Worm (Caenorhabditis elegans) whole organism, L4 larva: ENCODE measurements around the gene gop-3.
"Not testable (repeated sequence)": the region's sequence is repeated elsewhere in the genome, so short reads cannot be mapped to it uniquely, and the experiment has no call there.

ENCODE experiments used
- F10B5.3 ChIP-seq: sonication (generic microtip); optimal IDR thresholded peaks from 2 replicates; lab custom pipeline; 2016; ENCODE audit warnings: mild to moderate bottlenecking, missing genetic modification characterization, missing compliant biosample characterization
- F26F4.8 ChIP-seq: fragments of 200-800 bp; sonication (Bioruptor generic); conservative IDR thresholded peaks from 2 replicates; pipeline ENCODE4 v1.3.6; 2022; ENCODE audit warnings: missing genetic modification characterization, missing compliant biosample characterization
- F37D6.2 ChIP-seq: sonication (generic microtip); optimal IDR thresholded peaks from 2 replicates; lab custom pipeline; 2016; ENCODE audit warnings: mild to moderate bottlenecking, missing genetic modification characterization, missing compliant biosample characterization
- F49E8.2 ChIP-seq: sonication (generic microtip); optimal IDR thresholded peaks from 2 replicates; lab custom pipeline; 2016; ENCODE audit warnings: missing compliant biosample characterization, mild to moderate bottlenecking, missing genetic modification characterization, borderline replicate concordance
- aha-1 ChIP-seq: fragments of 150-350 bp; peaks from one replicate; lab custom pipeline; 2014; ENCODE audit warnings: missing biosample characterization, missing genetic modification characterization
- ceh-20 ChIP-seq: fragments of 200-800 bp; sonication (Bioruptor generic); IDR thresholded peaks from 2 replicates; pipeline ENCODE4 v1.3.6; 2022; ENCODE audit warnings: missing genetic modification reagents, missing genetic modification characterization, missing compliant biosample characterization
- ceh-44 ChIP-seq: fragments of 200-800 bp; sonication (Bioruptor generic); IDR thresholded peaks from 2 replicates; pipeline ENCODE4 v1.3.6; 2022; ENCODE audit warnings: missing genetic modification reagents, missing genetic modification characterization, missing compliant biosample characterization
- ctbp-1 ChIP-seq: fragments of 200-800 bp; sonication (Bioruptor generic); IDR thresholded peaks from 2 replicates; pipeline ENCODE4 v1.3.6; 2022; ENCODE audit warnings: missing genetic modification reagents, missing genetic modification characterization, missing compliant biosample characterization
- daf-16 ChIP-seq, 3 experiments: sonication (generic microtip); optimal IDR thresholded peaks; 2 replicates each; lab custom pipeline; 2016 to 2017; ENCODE audit warnings: missing genetic modification characterization in 3 of 3, missing genetic modification reagents in 3 of 3, mild to moderate bottlenecking in 2 of 3, missing compliant biosample characterization in 2 of 3, missing biosample characterization in 1 of 3, moderate library complexity in 1 of 3
- daf-8 ChIP-seq: fragments of 200-800 bp; sonication (Bioruptor generic); IDR thresholded peaks from 2 replicates; pipeline ENCODE4 v1.3.6; 2022; ENCODE audit warnings: missing genetic modification characterization, missing compliant biosample characterization
- dmd-8 ChIP-seq: fragments of 200-800 bp; sonication (Bioruptor generic); IDR thresholded peaks from 2 replicates; pipeline ENCODE4 v1.3.6; 2022; ENCODE audit warnings: missing genetic modification characterization, missing compliant biosample characterization
- dmd-9 ChIP-seq: fragments of 200-800 bp; sonication (Bioruptor generic); IDR thresholded peaks from 2 replicates; pipeline ENCODE4 v1.3.6; 2022; ENCODE audit warnings: missing genetic modification reagents, missing genetic modification characterization, missing compliant biosample characterization
- dpl-1 ChIP-seq: fragments of 150-350 bp; optimal IDR thresholded peaks from 2 replicates; lab custom pipeline; 2014; ENCODE audit warnings: missing biosample characterization, missing genetic modification reagents, missing genetic modification characterization
- duxl-1 ChIP-seq: sonication (generic microtip); optimal IDR thresholded peaks from 2 replicates; lab custom pipeline; 2016; ENCODE audit warnings: mild to moderate bottlenecking, missing genetic modification characterization, moderate library complexity, missing compliant biosample characterization; ENCODE audit not compliant: poor library complexity
- dve-1 ChIP-seq: sonication (generic microtip); optimal IDR thresholded peaks from 2 replicates; lab custom pipeline; 2017; ENCODE audit warnings: antibody characterized with exemption, mild to moderate bottlenecking, missing genetic modification characterization, missing compliant biosample characterization; ENCODE audit not compliant: insufficient read depth
- hif-1 ChIP-seq, 2 experiments: sonication (generic microtip); optimal IDR thresholded peaks; 2 replicates each; lab custom pipeline; 2016 to 2017; ENCODE audit warnings: missing compliant biosample characterization in 2 of 2, missing genetic modification characterization in 2 of 2, missing genetic modification reagents in 2 of 2, missing genotype in 2 of 2, mild to moderate bottlenecking in 1 of 2
- hmg-1.1 ChIP-seq: fragments of 200-800 bp; sonication (Bioruptor generic); IDR thresholded peaks from 2 replicates; pipeline ENCODE4 v1.3.6; 2022; ENCODE audit warnings: missing genetic modification reagents, missing genetic modification characterization, missing compliant biosample characterization
- jun-1 ChIP-seq: fragments of 150-350 bp; optimal IDR thresholded peaks from 2 replicates; lab custom pipeline; 2014; ENCODE audit warnings: missing biosample characterization, missing genetic modification reagents, missing genetic modification characterization
- lim-7 ChIP-seq: fragments of 200-800 bp; sonication (Bioruptor generic); IDR thresholded peaks from 2 replicates; pipeline ENCODE4 v1.3.6; 2022; ENCODE audit warnings: missing genetic modification characterization, missing compliant biosample characterization
- lin-1 ChIP-seq: fragments of 200-800 bp; sonication (Bioruptor generic); IDR thresholded peaks from 2 replicates; pipeline ENCODE4 v1.3.6; 2022; ENCODE audit warnings: missing genetic modification reagents, missing genetic modification characterization, missing compliant biosample characterization
- lin-13 ChIP-seq: fragments of 150-350 bp; optimal IDR thresholded peaks from 2 replicates; lab custom pipeline; 2014; ENCODE audit warnings: missing biosample characterization, missing genetic modification reagents, missing genetic modification characterization
- lin-29 ChIP-seq: fragments of 200-800 bp; sonication (Bioruptor generic); IDR thresholded peaks from 2 replicates; pipeline ENCODE4 v1.3.6; 2022; ENCODE audit warnings: missing genetic modification reagents, missing genetic modification characterization, missing compliant biosample characterization
- lin-38 ChIP-seq: fragments of 200-800 bp; sonication (Bioruptor generic); IDR thresholded peaks from 2 replicates; pipeline ENCODE4 v1.3.6; 2022; ENCODE audit warnings: missing genetic modification reagents, missing genetic modification characterization, missing compliant biosample characterization
- lir-3 ChIP-seq: sonication (generic microtip); optimal IDR thresholded peaks from 2 replicates; lab custom pipeline; 2016; ENCODE audit warnings: mild to moderate bottlenecking, missing genetic modification characterization, missing compliant biosample characterization
- madf-5 ChIP-seq, 2 experiments: fragments of 200-800 bp; sonication (Bioruptor generic); IDR thresholded peaks; 2 replicates each; pipeline ENCODE4 v1.3.6; 2022; ENCODE audit warnings: missing compliant biosample characterization in 2 of 2, missing genetic modification characterization in 2 of 2
- madf-9 ChIP-seq: fragments of 200-800 bp; sonication (Bioruptor generic); conservative IDR thresholded peaks from 2 replicates; pipeline ENCODE4 v1.3.6; 2022; ENCODE audit warnings: missing genetic modification reagents, missing genetic modification characterization, missing compliant biosample characterization
- mdl-1 ChIP-seq, 2 experiments: fragments of 150-350 bp in 1 of 2; sonication (generic microtip) in 1 of 2; optimal IDR thresholded peaks; 2 replicates each; lab custom pipeline; 2014 to 2017; ENCODE audit warnings: missing biosample characterization in 2 of 2, missing genetic modification characterization in 2 of 2
- mep-1 ChIP-seq: fragments of 150-350 bp; sonication (generic microtip); optimal IDR thresholded peaks from 3 replicates; lab custom pipeline; 2014; ENCODE audit warnings: missing biosample characterization, missing genetic modification characterization
- mxl-2 ChIP-seq: fragments of 200-800 bp; sonication (Bioruptor generic); conservative IDR thresholded peaks from 2 replicates; pipeline ENCODE4 v1.3.6; 2022; ENCODE audit warnings: missing genetic modification reagents, missing genetic modification characterization, missing compliant biosample characterization
- mxl-3 ChIP-seq: fragments of 200-800 bp; sonication (Bioruptor generic); optimal IDR thresholded peaks from 2 replicates; lab custom pipeline; 2018; ENCODE audit warnings: mild to moderate bottlenecking, missing genetic modification characterization, missing compliant biosample characterization
- nhr-41 ChIP-seq: fragments of 200-800 bp; sonication (Bioruptor generic); IDR thresholded peaks from 2 replicates; pipeline ENCODE4 v1.3.6; 2022; ENCODE audit warnings: missing genetic modification reagents, missing genetic modification characterization, missing compliant biosample characterization
- nhr-48 ChIP-seq: sonication (generic microtip); optimal IDR thresholded peaks from 2 replicates; lab custom pipeline; 2016; ENCODE audit warnings: mild to moderate bottlenecking, missing genetic modification characterization, missing compliant biosample characterization
- nhr-6 ChIP-seq: fragments of 150-350 bp; optimal IDR thresholded peaks from 2 replicates; lab custom pipeline; 2014; ENCODE audit warnings: missing biosample characterization, missing genetic modification characterization
- nhr-77 ChIP-seq: fragments of 150-350 bp; optimal IDR thresholded peaks from 2 replicates; lab custom pipeline; 2014; ENCODE audit warnings: missing biosample characterization, missing genetic modification characterization
- pha-4 ChIP-seq, 2 experiments: fragments of 150-350 bp in 1 of 2; fragments of 200-800 bp in 1 of 2; sonication (Bioruptor generic) in 1 of 2; IDR thresholded peaks in 1 of 2; optimal IDR thresholded peaks in 1 of 2; 2 replicates each; pipeline versions ENCODE4 v1.3.6 to Lab custom; 2014 to 2022; ENCODE audit warnings: missing genetic modification characterization in 2 of 2, missing genetic modification reagents in 2 of 2, missing biosample characterization in 1 of 2, missing compliant biosample characterization in 1 of 2
- php-3 ChIP-seq: fragments of 200-800 bp; sonication (Bioruptor generic); IDR thresholded peaks from 2 replicates; pipeline ENCODE4 v1.3.6; 2022; ENCODE audit warnings: missing genetic modification reagents, missing genetic modification characterization, missing compliant biosample characterization
- rbr-2 ChIP-seq: sonication (generic microtip); optimal IDR thresholded peaks from 2 replicates; lab custom pipeline; 2016; ENCODE audit warnings: missing genotype, missing genetic modification characterization, missing compliant biosample characterization
- saeg-2 ChIP-seq: fragments of 200-800 bp; sonication (Bioruptor generic); IDR thresholded peaks from 2 replicates; pipeline ENCODE4 v1.3.6; 2022; ENCODE audit warnings: missing genetic modification reagents, missing genetic modification characterization, missing compliant biosample characterization
- set-16 ChIP-seq: fragments of 200-800 bp; sonication (Bioruptor generic); IDR thresholded peaks from 2 replicates; pipeline ENCODE4 v1.3.6; 2022; ENCODE audit warnings: missing genetic modification reagents, missing genetic modification characterization, missing compliant biosample characterization
- spr-1 ChIP-seq: sonication (generic microtip); optimal IDR thresholded peaks from 2 replicates; lab custom pipeline; 2016; ENCODE audit warnings: mild to moderate bottlenecking, missing genetic modification characterization, missing compliant biosample characterization
- spr-3 ChIP-seq: fragments of 200-800 bp; sonication (Bioruptor generic); optimal IDR thresholded peaks from 2 replicates; lab custom pipeline; 2018; ENCODE audit warnings: mild to moderate bottlenecking, missing genetic modification characterization, missing compliant biosample characterization
- vab-7 ChIP-seq: fragments of 200-800 bp; sonication (Bioruptor generic); IDR thresholded peaks from 2 replicates; pipeline ENCODE4 v1.3.6; 2022; ENCODE audit warnings: missing genetic modification reagents, missing genetic modification characterization, missing compliant biosample characterization
- zag-1 ChIP-seq: fragments of 150-350 bp; optimal IDR thresholded peaks from 2 replicates; lab custom pipeline; 2014; ENCODE audit warnings: missing biosample characterization, missing genetic modification characterization
- zfp-2 ChIP-seq: sonication (generic microtip); optimal IDR thresholded peaks from 2 replicates; lab custom pipeline; 2016; ENCODE audit warnings: mild to moderate bottlenecking, missing genetic modification characterization, missing compliant biosample characterization
- zfp-3 ChIP-seq: fragments of 200-800 bp; sonication (Bioruptor generic); conservative IDR thresholded peaks from 2 replicates; pipeline ENCODE4 v1.3.6; 2022; ENCODE audit warnings: missing genetic modification reagents, missing genetic modification characterization, missing compliant biosample characterization
- zip-2 ChIP-seq: fragments of 150-350 bp; optimal IDR thresholded peaks from 2 replicates; lab custom pipeline; 2014; ENCODE audit warnings: missing biosample characterization, missing genetic modification characterization

The gop-3 gene

ce11 chrIII:5260394-5260793 lies at the start of gene gop-3:
TSS of gene gop-3 (plus strand) at chrIII:5260694.
- no peak for TF ChIP-seq zag-1 (tag; lab: Kevin White, UChicago)

DNA sequence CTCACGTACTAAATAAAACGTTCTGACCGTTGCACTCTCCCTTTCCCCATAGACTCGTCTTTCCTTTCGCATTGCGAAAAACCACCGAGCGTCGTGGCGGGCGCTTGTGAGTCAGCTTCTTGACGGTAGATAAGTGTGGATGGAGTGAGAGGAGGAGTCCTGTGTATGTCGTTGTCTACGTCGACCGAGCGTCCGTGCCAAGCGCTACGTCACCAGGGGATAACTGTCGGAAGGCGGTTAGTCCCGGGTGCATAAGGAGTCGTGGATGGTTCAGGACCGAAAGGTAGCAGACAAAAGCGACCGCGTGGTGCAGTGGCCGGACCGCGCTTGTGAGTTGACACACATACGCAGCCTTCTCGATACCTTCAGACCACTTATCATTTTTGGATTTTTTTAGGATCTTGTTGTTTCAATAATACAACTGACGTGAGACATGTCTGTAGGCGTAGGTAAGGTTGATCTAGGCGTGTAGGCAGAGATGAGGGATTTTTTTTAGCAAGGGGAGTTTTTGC lies 49.3 kb upstream of the gop-3 start:
- peak; percentile 53; the same call in 1 of the 2 replicates for TF ChIP-seq zfp-3 (GFP tag; lab: Robert Waterston, UW)
- TF ChIP-seq lin-29 (GFP tag; lab: Robert Waterston, UW): peak; percentile 53; the same call in 1 of the 2 replicates
- TF ChIP-seq lin-1 (GFP tag; lab: Robert Waterston, UW): peak; percentile 73
- peak; percentile 45 for TF ChIP-seq jun-1
- TF ChIP-seq lim-7 (GFP tag; lab: Robert Waterston, UW): peak; percentile 57; the same call in 1 of the 2 replicates
- peak; percentile 14 for TF ChIP-seq aha-1 (tag; lab: Kevin White, UChicago)
- peak; percentile 29 for TF ChIP-seq nhr-6
- TF ChIP-seq daf-16 (GFP tag; optimal IDR thresholded peaks at IDR 0.05; lab: Kevin White, UChicago): peak; percentile 57 to 83
- not testable (repeated sequence) for TF ChIP-seq daf-16, pha-4 (tag; optimal IDR thresholded peaks at IDR 0.05; lab: Kevin White, UChicago)
- TF ChIP-seq mxl-2 (GFP tag; lab: Robert Waterston, UW): 0 out of 2 replicates have a peak, but pooled peaks have one; percentile 18
- TF ChIP-seq mep-1 (tag; lab: Kevin White, UChicago): peak; percentile 76
- peak; percentile 70 for TF ChIP-seq lin-13 (GFP tag; lab: Kevin White, UChicago)
- peak; percentile 77 for TF ChIP-seq nhr-48 (tag; lab: Kevin White, UChicago)
- 0 out of 2 replicates have a peak, but pooled peaks have one; percentile 8 for TF ChIP-seq dmd-9 (GFP tag; lab: Robert Waterston, UW)
- TF ChIP-seq F10B5.3 (tag; lab: Kevin White, UChicago): peak; percentile 67
- TF ChIP-seq hif-1 (tag; optimal IDR thresholded peaks at IDR 0.05; lab: Kevin White, UChicago): peak; percentile 41 to 62
- TF ChIP-seq F37D6.2 (tag; lab: Kevin White, UChicago): peak; percentile 57
- peak; percentile 11 for TF ChIP-seq zfp-2 (tag; lab: Kevin White, UChicago)
- peak; percentile 75 for TF ChIP-seq vab-7
- TF ChIP-seq ceh-20: peak; percentile 78; the same call in 1 of the 2 replicates
- TF ChIP-seq F49E8.2 (tag; lab: Kevin White, UChicago): peak; percentile 55
- peak; percentile 78 for TF ChIP-seq rbr-2 (tag; lab: Kevin White, UChicago)
- peak; percentile 86 for TF ChIP-seq mxl-3 (GFP tag; lab: Kevin White, UChicago)
- TF ChIP-seq hmg-1.1 (GFP tag; lab: Robert Waterston, UW): peak; percentile 81; the same call in 1 of the 2 replicates
- peak; percentile 84 for TF ChIP-seq ctbp-1 (GFP tag; lab: Robert Waterston, UW)
- TF ChIP-seq dve-1 (tag; lab: Kevin White, UChicago): peak; percentile 70
- TF ChIP-seq zip-2 (tag; lab: Kevin White, UChicago): peak; percentile 52
- TF ChIP-seq ceh-44 (GFP tag; lab: Robert Waterston, UW): peak; percentile 6; the same call in 1 of the 2 replicates
- TF ChIP-seq lir-3: peak; percentile 43
- peak; percentile 85 for TF ChIP-seq set-16 (GFP tag; lab: Robert Waterston, UW)
- peak; percentile 27 for TF ChIP-seq nhr-77 (tag; lab: Kevin White, UChicago)
- peak in 1 of 2 experiments; percentile 26; a peak in 1 of 4 replicates for TF ChIP-seq madf-5 (GFP tag; IDR thresholded peaks at IDR 0.05; lab: Robert Waterston, UW)
- peak; percentile 51 for TF ChIP-seq duxl-1 (tag; lab: Kevin White, UChicago)
- TF ChIP-seq dmd-8: peak; percentile 68
- peak in 1 of 2 experiments; percentile 40 for TF ChIP-seq mdl-1 (tag; optimal IDR thresholded peaks at IDR 0.05; lab: Kevin White, UChicago)
- peak; percentile 82 for TF ChIP-seq pha-4 (GFP tag; IDR thresholded peaks at IDR 0.05; lab: Robert Waterston, UW)
- TF ChIP-seq php-3 (GFP tag; lab: Robert Waterston, UW): peak; percentile 76
- peak; percentile 80 for TF ChIP-seq lin-38 (GFP tag; lab: Robert Waterston, UW)
- TF ChIP-seq madf-9 (GFP tag; lab: Robert Waterston, UW): peak; percentile 64
- TF ChIP-seq spr-1: peak; percentile 78
- TF ChIP-seq spr-3 (GFP tag; lab: Kevin White, UChicago): peak; percentile 76
- TF ChIP-seq F26F4.8: 0 out of 2 replicates have a peak, but pooled peaks have one; percentile 61
- 0 out of 2 replicates have a peak, but pooled peaks have one; percentile 59 for TF ChIP-seq saeg-2
- peak; percentile 71 for TF ChIP-seq nhr-41 (GFP tag; lab: Robert Waterston, UW)
- TF ChIP-seq daf-8 (GFP tag; lab: Robert Waterston, UW): peak; percentile 88; the same call in 1 of the 2 replicates
- peak; percentile 41 for TF ChIP-seq dpl-1 (GFP tag; lab: Kevin White, UChicago)
